Worm (Caenorhabditis elegans) whole organism, young adult: ENCODE measurements around the gene asp-7.

Source experiments
- B0336.3 ChIP-seq: fragments of 200-800 bp; sonication (Bioruptor generic); IDR thresholded peaks from 2 replicates; pipeline ENCODE4 v1.3.6; 2022; ENCODE audit warnings: missing genetic modification characterization, missing compliant biosample characterization
- C06A6.2 ChIP-seq: fragments of 200-800 bp; sonication (Bioruptor generic); conservative IDR thresholded peaks from 2 replicates; pipeline ENCODE4 v1.3.6; 2022; ENCODE audit warnings: missing genetic modification characterization, missing compliant biosample characterization
- F22D6.2 ChIP-seq: sonication (generic microtip); optimal IDR thresholded peaks from 2 replicates; lab custom pipeline; 2016; ENCODE audit warnings: mild to moderate bottlenecking, missing genetic modification characterization, missing compliant biosample characterization
- F57C9.4 ChIP-seq: sonication (generic microtip); optimal IDR thresholded peaks from 2 replicates; lab custom pipeline; 2017; ENCODE audit warnings: mild to moderate bottlenecking, missing genetic modification characterization, missing compliant biosample characterization
- Y79H2A.3 ChIP-seq: fragments of 200-800 bp; sonication (Bioruptor generic); conservative IDR thresholded peaks from 2 replicates; pipeline ENCODE4 v1.3.6; 2022; ENCODE audit warnings: missing genetic modification reagents, missing genetic modification characterization, missing compliant biosample characterization
- Y95B8A.8 ChIP-seq: fragments of 200-800 bp; sonication (Bioruptor generic); IDR thresholded peaks from 2 replicates; pipeline ENCODE4 v1.3.6; 2022; ENCODE audit warnings: missing genetic modification reagents, missing genetic modification characterization, missing compliant biosample characterization
- ZK185.1 ChIP-seq: sonication (generic microtip); optimal IDR thresholded peaks from 2 replicates; lab custom pipeline; 2016; ENCODE audit warnings: mild to moderate bottlenecking, missing genetic modification characterization, missing compliant biosample characterization; ENCODE audit not compliant: poor library complexity, severe bottlenecking
- akir-1 ChIP-seq: fragments of 200-800 bp; sonication (Bioruptor generic); optimal IDR thresholded peaks from 2 replicates; lab custom pipeline; 2018; ENCODE audit warnings: mild to moderate bottlenecking, missing genetic modification characterization, moderate library complexity, missing compliant biosample characterization
- athp-1 ChIP-seq: sonication (generic microtip); optimal IDR thresholded peaks from 2 replicates; lab custom pipeline; 2017; ENCODE audit warnings: mild to moderate bottlenecking, missing genetic modification characterization, missing compliant biosample characterization
- attf-6 ChIP-seq: fragments of 200-800 bp; sonication (Bioruptor generic); IDR thresholded peaks from 2 replicates; pipeline ENCODE4 v1.3.6; 2022; ENCODE audit warnings: missing genetic modification reagents, missing genetic modification characterization, missing compliant biosample characterization
- cebp-2 ChIP-seq: fragments of 200-800 bp; sonication (Bioruptor generic); IDR thresholded peaks from 2 replicates; pipeline ENCODE4 v1.3.6; 2022; ENCODE audit warnings: missing genetic modification characterization, missing compliant biosample characterization
- ceh-100 ChIP-seq: fragments of 200-800 bp; sonication (Bioruptor generic); IDR thresholded peaks from 2 replicates; pipeline ENCODE4 v1.3.6; 2022; ENCODE audit warnings: missing genetic modification reagents, missing genetic modification characterization, missing compliant biosample characterization
- ceh-91 ChIP-seq: fragments of 200-800 bp; sonication (Bioruptor generic); IDR thresholded peaks from 2 replicates; pipeline ENCODE4 v1.3.6; 2022; ENCODE audit warnings: missing genetic modification reagents, missing genetic modification characterization, missing compliant biosample characterization
- chd-7 ChIP-seq: sonication (generic microtip); optimal IDR thresholded peaks from 2 replicates; lab custom pipeline; 2016; ENCODE audit warnings: mild to moderate bottlenecking, missing genetic modification characterization, moderate library complexity, missing compliant biosample characterization
- die-1 ChIP-seq: sonication (generic microtip); optimal IDR thresholded peaks from 2 replicates; lab custom pipeline; 2016; ENCODE audit warnings: missing genotype, mild to moderate bottlenecking, missing genetic modification characterization, missing compliant biosample characterization
- dpff-1 ChIP-seq: sonication (generic microtip); optimal IDR thresholded peaks from 2 replicates; lab custom pipeline; 2017; ENCODE audit warnings: mild to moderate bottlenecking, missing genetic modification characterization, missing compliant biosample characterization
- efl-1 ChIP-seq: fragments of 150-350 bp; optimal IDR thresholded peaks from 2 replicates; lab custom pipeline; 2014; ENCODE audit warnings: missing biosample characterization, missing genetic modification reagents, missing genetic modification characterization
- egrh-3 ChIP-seq: fragments of 200-800 bp; sonication (Bioruptor generic); IDR thresholded peaks from 2 replicates; pipeline ENCODE4 v1.3.6; 2022; ENCODE audit warnings: missing genetic modification reagents, missing genetic modification characterization, missing compliant biosample characterization
- gei-17 ChIP-seq: fragments of 200-800 bp; sonication (Bioruptor generic); optimal IDR thresholded peaks from 2 replicates; lab custom pipeline; 2018; ENCODE audit warnings: mild to moderate bottlenecking, missing genetic modification characterization, missing compliant biosample characterization
- him-1 ChIP-seq: sonication (generic microtip); optimal IDR thresholded peaks from 2 replicates; lab custom pipeline; 2016; ENCODE audit warnings: missing genotype, missing genetic modification reagents, missing genetic modification characterization, missing compliant biosample characterization
- hsf-1 ChIP-seq: fragments of 200-800 bp; sonication (Bioruptor generic); IDR thresholded peaks from 2 replicates; pipeline ENCODE4 v1.3.6; 2022; ENCODE audit warnings: missing genetic modification reagents, missing genetic modification characterization, missing compliant biosample characterization
- let-607 ChIP-seq, 2 experiments: fragments of 200-800 bp in 1 of 2; sonication (Bioruptor generic) in 1 of 2; sonication (generic microtip) in 1 of 2; optimal IDR thresholded peaks; 2 replicates each; lab custom pipeline; 2016 to 2018; ENCODE audit warnings: mild to moderate bottlenecking in 2 of 2, missing compliant biosample characterization in 2 of 2, missing genetic modification characterization in 2 of 2, moderate library complexity in 2 of 2, missing genotype in 1 of 2
- mcd-1 ChIP-seq: fragments of 200-800 bp; sonication (Bioruptor generic); IDR thresholded peaks from 2 replicates; pipeline ENCODE4 v1.3.6; 2022; ENCODE audit warnings: missing genetic modification reagents, missing genetic modification characterization, missing compliant biosample characterization
- nfya-1 ChIP-seq: sonication (generic microtip); optimal IDR thresholded peaks from 2 replicates; lab custom pipeline; 2017; ENCODE audit warnings: antibody characterized with exemption, missing compliant biosample characterization, missing genetic modification characterization, borderline replicate concordance; ENCODE audit not compliant: insufficient read depth
- nfya-2 ChIP-seq: fragments of 200-800 bp; sonication (Bioruptor generic); IDR thresholded peaks from 2 replicates; pipeline ENCODE4 v1.3.6; 2022; ENCODE audit warnings: missing genetic modification reagents, missing genetic modification characterization, missing compliant biosample characterization
- nhr-80 ChIP-seq: sonication (generic microtip); optimal IDR thresholded peaks from 2 replicates; lab custom pipeline; 2016; ENCODE audit warnings: missing genetic modification characterization, missing compliant biosample characterization
- tbp1 ChIP-seq: fragments of 200-800 bp; sonication (Bioruptor generic); optimal IDR thresholded peaks from 2 replicates; lab custom pipeline; 2018; ENCODE audit warnings: mild to moderate bottlenecking, missing genetic modification characterization, missing compliant biosample characterization
- tbx-9 ChIP-seq: sonication (generic microtip); optimal IDR thresholded peaks from 2 replicates; lab custom pipeline; 2016; ENCODE audit warnings: borderline replicate concordance, missing genetic modification characterization, inconsistent platforms, missing compliant biosample characterization
- unc-130 ChIP-seq: sonication (generic microtip); optimal IDR thresholded peaks from 2 replicates; lab custom pipeline; 2016; ENCODE audit warnings: missing genetic modification reagents, missing genetic modification characterization, missing compliant biosample characterization
- xnd-1 ChIP-seq: sonication (generic microtip); optimal IDR thresholded peaks from 2 replicates; lab custom pipeline; 2016; ENCODE audit warnings: missing genotype, missing genetic modification reagents, missing genetic modification characterization, missing compliant biosample characterization
- zfh-2 ChIP-seq: fragments of 200-800 bp; sonication (Bioruptor generic); conservative IDR thresholded peaks from 2 replicates; pipeline ENCODE4 v1.3.6; 2022; ENCODE audit warnings: missing genetic modification reagents, missing genetic modification characterization, missing compliant biosample characterization
- ztf-25 ChIP-seq: fragments of 200-800 bp; sonication (Bioruptor generic); IDR thresholded peaks from 2 replicates; pipeline ENCODE4 v1.3.6; 2022; ENCODE audit warnings: missing genetic modification reagents, missing genetic modification characterization, missing compliant biosample characterization

Gene asp-7

ce11 chrV:3014185-3014584 lies 13.9 kb upstream of the asp-7 start, which contains the start of gene K12D9.1:
TSS of gene K12D9.1 (plus strand) at chrV:3014485.
- no peak for TF ChIP-seq hsf-1 (GFP tag; lab: Robert Waterston, UW)
- TF ChIP-seq attf-6 (GFP tag; lab: Robert Waterston, UW): no peak
- TF ChIP-seq ceh-100 (GFP tag; lab: Robert Waterston, UW): no peak
- TF ChIP-seq ztf-25 (GFP tag; lab: Robert Waterston, UW): no peak
- TF ChIP-seq die-1 (tag; lab: Kevin White, UChicago): no peak
- no peak for TF ChIP-seq cebp-2 (GFP tag; lab: Robert Waterston, UW)
- TF ChIP-seq nfya-2 (GFP tag; lab: Robert Waterston, UW): no peak
- TF ChIP-seq xnd-1 (tag; lab: Kevin White, UChicago): no peak
- TF ChIP-seq akir-1 (GFP tag; lab: Kevin White, UChicago): no peak
- TF ChIP-seq Y79H2A.3 (GFP tag; lab: Robert Waterston, UW): no peak

- no peak for TF ChIP-seq F22D6.2 (tag; lab: Kevin White, UChicago)
- peak; percentile 67 for TF ChIP-seq zfh-2 (GFP tag; lab: Robert Waterston, UW)
These were observed 10.2 kb upstream of the asp-7 start for ce11 chrV:3017930-3018329.

ce11 chrV:3021306-3021705 lies 6.8 kb upstream of the asp-7 start, which contains the start of gene irld-12:
TSS of gene irld-12 (minus strand) at chrV:3021406.
- TF ChIP-seq mcd-1 (no peak), him-1 (no peak), unc-130 (GFP tag; lab: Kevin White, UChicago) (no peak), tbp1 (GFP tag; lab: Kevin White, UChicago) (no peak), egrh-3 (no peak), ZK185.1 (tag; lab: Kevin White, UChicago) (no peak), chd-7 (no peak)

ce11 chrV:3024274-3024673 lies 3.8 kb upstream of the asp-7 start, which contains the start of gene asp-8:
TSS of gene asp-8 (plus strand) at chrV:3024549.
- peak; percentile 9 for TF ChIP-seq nhr-80 (tag; lab: Kevin White, UChicago)
- no peak for TF ChIP-seq attf-6 (GFP tag; lab: Robert Waterston, UW)
- TF ChIP-seq, all 124 proteins: peak for 1

ce11 chrV:3032343-3032742 lies 4.3 kb downstream of the asp-7 start, which contains the start of gene irld-38:
TSS of gene irld-38 (minus strand) at chrV:3032443.
- no peak for TF ChIP-seq nhr-80 (tag; lab: Kevin White, UChicago)
- no peak for TF ChIP-seq B0336.3 (GFP tag; lab: Robert Waterston, UW)
- TF ChIP-seq dpff-1 (tag; lab: Kevin White, UChicago): no peak
- no peak for TF ChIP-seq ceh-91 (GFP tag; lab: Robert Waterston, UW)
- TF ChIP-seq nfya-1 (tag; lab: Kevin White, UChicago): no peak
- TF ChIP-seq tbx-9: no peak
- TF ChIP-seq xnd-1 (tag; lab: Kevin White, UChicago): no peak
- TF ChIP-seq akir-1 (GFP tag; lab: Kevin White, UChicago): no peak
- TF ChIP-seq C06A6.2 (GFP tag; lab: Robert Waterston, UW): no peak
- no peak for TF ChIP-seq gei-17 (GFP tag; lab: Kevin White, UChicago)
- TF ChIP-seq Y95B8A.8 (GFP tag; lab: Robert Waterston, UW): no peak
- no peak for TF ChIP-seq efl-1 (GFP tag; lab: Kevin White, UChicago)
- no peak for TF ChIP-seq athp-1 (tag; lab: Kevin White, UChicago)
- no peak for TF ChIP-seq let-607 (tag; optimal IDR thresholded peaks at IDR 0.05; lab: Kevin White, UChicago)
- TF ChIP-seq F57C9.4: no peak
